Worm (Caenorhabditis elegans) whole organism, young adult: ENCODE data around the gene mab-10.

Experiments
- Y53G8AR.9 ChIP-seq: fragments of 200-800 bp; sonication (Bioruptor generic); conservative IDR thresholded peaks from 2 replicates; pipeline ENCODE4 v1.3.6; 2022; ENCODE audit warnings: missing genetic modification reagents, missing genetic modification characterization, missing compliant biosample characterization
- Y56A3A.18 ChIP-seq: fragments of 200-800 bp; sonication (Bioruptor generic); IDR thresholded peaks from 2 replicates; pipeline ENCODE4 v1.3.6; 2022; ENCODE audit warnings: missing genetic modification reagents, missing genetic modification characterization, missing compliant biosample characterization
- Y67H2A.10 ChIP-seq: fragments of 200-800 bp; sonication (Bioruptor generic); conservative IDR thresholded peaks from 2 replicates; pipeline ENCODE4 v1.3.6; 2022; ENCODE audit warnings: missing genetic modification reagents, missing genetic modification characterization, missing compliant biosample characterization
- Y79H2A.3 ChIP-seq: fragments of 200-800 bp; sonication (Bioruptor generic); conservative IDR thresholded peaks from 2 replicates; pipeline ENCODE4 v1.3.6; 2022; ENCODE audit warnings: missing genetic modification reagents, missing genetic modification characterization, missing compliant biosample characterization
- ZK185.1 ChIP-seq: sonication (generic microtip); optimal IDR thresholded peaks from 2 replicates; lab custom pipeline; 2016; ENCODE audit warnings: mild to moderate bottlenecking, missing genetic modification characterization, missing compliant biosample characterization; ENCODE audit not compliant: poor library complexity, severe bottlenecking
- ama-1 ChIP-seq, 3 experiments: fragments of 150-350 bp in 1 of 3; sonication (generic microtip) in 2 of 3; optimal IDR thresholded peaks; 2 replicates each; lab custom pipeline; 2014 to 2018; ENCODE audit warnings: missing biosample characterization in 2 of 3, missing genetic modification characterization in 2 of 3, missing genetic modification reagents in 2 of 3
- athp-1 ChIP-seq: sonication (generic microtip); optimal IDR thresholded peaks from 2 replicates; lab custom pipeline; 2017; ENCODE audit warnings: mild to moderate bottlenecking, missing genetic modification characterization, missing compliant biosample characterization
- attf-6 ChIP-seq: fragments of 200-800 bp; sonication (Bioruptor generic); IDR thresholded peaks from 2 replicates; pipeline ENCODE4 v1.3.6; 2022; ENCODE audit warnings: missing genetic modification reagents, missing genetic modification characterization, missing compliant biosample characterization
- cebp-1 ChIP-seq, 2 experiments: fragments of 200-800 bp in 1 of 2; sonication (Bioruptor generic) in 1 of 2; sonication (generic microtip) in 1 of 2; IDR thresholded peaks in 1 of 2; optimal IDR thresholded peaks in 1 of 2; 2 replicates each; pipeline versions ENCODE4 v1.3.6 to Lab custom; 2017 to 2022; ENCODE audit warnings: missing compliant biosample characterization in 2 of 2, missing genetic modification characterization in 2 of 2, mild to moderate bottlenecking in 1 of 2, missing genetic modification reagents in 1 of 2, moderate library complexity in 1 of 2
- ceh-100 ChIP-seq: fragments of 200-800 bp; sonication (Bioruptor generic); IDR thresholded peaks from 2 replicates; pipeline ENCODE4 v1.3.6; 2022; ENCODE audit warnings: missing genetic modification reagents, missing genetic modification characterization, missing compliant biosample characterization
- ceh-27 ChIP-seq: fragments of 200-800 bp; sonication (Bioruptor generic); optimal IDR thresholded peaks from 2 replicates; lab custom pipeline; 2018; ENCODE audit warnings: mild to moderate bottlenecking, missing genetic modification characterization, moderate library complexity, missing compliant biosample characterization
- ceh-40 ChIP-seq: fragments of 200-800 bp; sonication (Bioruptor generic); IDR thresholded peaks from 2 replicates; pipeline ENCODE4 v1.3.6; 2022; ENCODE audit warnings: missing genetic modification characterization, missing compliant biosample characterization
- dox-1 ChIP-seq: fragments of 200-800 bp; sonication (Bioruptor generic); IDR thresholded peaks from 2 replicates; pipeline ENCODE4 v1.3.6; 2022; ENCODE audit warnings: missing genetic modification reagents, missing genetic modification characterization, missing compliant biosample characterization
- dpff-1 ChIP-seq: sonication (generic microtip); optimal IDR thresholded peaks from 2 replicates; lab custom pipeline; 2017; ENCODE audit warnings: mild to moderate bottlenecking, missing genetic modification characterization, missing compliant biosample characterization
- egl-18 ChIP-seq: fragments of 200-800 bp; sonication (Bioruptor generic); IDR thresholded peaks from 2 replicates; pipeline ENCODE4 v1.3.6; 2022; ENCODE audit warnings: missing genetic modification reagents, missing genetic modification characterization, missing compliant biosample characterization
- ekl-4 ChIP-seq: fragments of 200-800 bp; sonication (Bioruptor generic); IDR thresholded peaks from 2 replicates; pipeline ENCODE4 v1.3.6; 2022; ENCODE audit warnings: missing genetic modification reagents, missing genetic modification characterization, missing compliant biosample characterization
- hrde-1 ChIP-seq: sonication (generic microtip); optimal IDR thresholded peaks from 2 replicates; lab custom pipeline; 2016; ENCODE audit warnings: missing genetic modification characterization, mild to moderate bottlenecking, missing compliant biosample characterization, moderate library complexity, missing genotype, missing genetic modification reagents, borderline replicate concordance
- hsf-1 ChIP-seq: fragments of 200-800 bp; sonication (Bioruptor generic); IDR thresholded peaks from 2 replicates; pipeline ENCODE4 v1.3.6; 2022; ENCODE audit warnings: missing genetic modification reagents, missing genetic modification characterization, missing compliant biosample characterization
- let-526 ChIP-seq: fragments of 200-800 bp; sonication (Bioruptor generic); IDR thresholded peaks from 2 replicates; pipeline ENCODE4 v1.3.6; 2022; ENCODE audit warnings: missing genetic modification reagents, missing genetic modification characterization, missing compliant biosample characterization
- let-607 ChIP-seq, 2 experiments: fragments of 200-800 bp in 1 of 2; sonication (Bioruptor generic) in 1 of 2; sonication (generic microtip) in 1 of 2; optimal IDR thresholded peaks; 2 replicates each; lab custom pipeline; 2016 to 2018; ENCODE audit warnings: mild to moderate bottlenecking in 2 of 2, missing compliant biosample characterization in 2 of 2, missing genetic modification characterization in 2 of 2, moderate library complexity in 2 of 2, missing genotype in 1 of 2
- lin-26 ChIP-seq: fragments of 200-800 bp; sonication (Bioruptor generic); IDR thresholded peaks from 2 replicates; pipeline ENCODE4 v1.3.6; 2022; ENCODE audit warnings: missing genetic modification reagents, missing genetic modification characterization, missing compliant biosample characterization
- lin-54 ChIP-seq: fragments of 200-800 bp; sonication (Bioruptor generic); optimal IDR thresholded peaks from 2 replicates; lab custom pipeline; 2018; ENCODE audit warnings: mild to moderate bottlenecking, missing genetic modification characterization, missing compliant biosample characterization
- lsl-1 ChIP-seq: fragments of 200-800 bp; sonication (Bioruptor generic); optimal IDR thresholded peaks from 2 replicates; lab custom pipeline; 2018; ENCODE audit warnings: mild to moderate bottlenecking, missing genetic modification characterization, moderate library complexity, missing compliant biosample characterization
- madf-3 ChIP-seq: fragments of 200-800 bp; sonication (Bioruptor generic); IDR thresholded peaks from 2 replicates; pipeline ENCODE4 v1.3.6; 2022; ENCODE audit warnings: missing genetic modification reagents, missing genetic modification characterization, missing compliant biosample characterization
- madf-6 ChIP-seq: fragments of 200-800 bp; sonication (Bioruptor generic); IDR thresholded peaks from 2 replicates; pipeline ENCODE4 v1.3.6; 2022; ENCODE audit warnings: missing genetic modification reagents, missing genetic modification characterization, missing compliant biosample characterization
- mel-28 ChIP-seq: sonication (generic microtip); optimal IDR thresholded peaks from 2 replicates; lab custom pipeline; 2016; ENCODE audit warnings: borderline replicate concordance, mild to moderate bottlenecking, missing genetic modification characterization, missing compliant biosample characterization
- nfya-1 ChIP-seq: sonication (generic microtip); optimal IDR thresholded peaks from 2 replicates; lab custom pipeline; 2017; ENCODE audit warnings: antibody characterized with exemption, missing compliant biosample characterization, missing genetic modification characterization, borderline replicate concordance; ENCODE audit not compliant: insufficient read depth
- nfyb-1 ChIP-seq: fragments of 200-800 bp; sonication (Bioruptor generic); IDR thresholded peaks from 2 replicates; pipeline ENCODE4 v1.3.6; 2022; ENCODE audit warnings: missing genetic modification reagents, missing genetic modification characterization, missing compliant biosample characterization
- nhr-90 ChIP-seq: sonication (generic microtip); optimal IDR thresholded peaks from 2 replicates; lab custom pipeline; 2016; ENCODE audit warnings: missing genotype, mild to moderate bottlenecking, missing genetic modification characterization, missing compliant biosample characterization
- pbrm-1 ChIP-seq: fragments of 200-800 bp; sonication (Bioruptor generic); IDR thresholded peaks from 2 replicates; pipeline ENCODE4 v1.3.6; 2022; ENCODE audit warnings: missing genetic modification reagents, missing genetic modification characterization, missing compliant biosample characterization
- rcor-1 ChIP-seq: fragments of 200-800 bp; sonication (Bioruptor generic); IDR thresholded peaks from 2 replicates; pipeline ENCODE4 v1.3.6; 2022; ENCODE audit warnings: missing genetic modification reagents, missing genetic modification characterization, missing compliant biosample characterization
- sdz-38 ChIP-seq: sonication (generic microtip); optimal IDR thresholded peaks from 2 replicates; lab custom pipeline; 2016; ENCODE audit warnings: missing genotype, missing genetic modification characterization, missing compliant biosample characterization
- sea-2 ChIP-seq: fragments of 200-800 bp; sonication (Bioruptor generic); IDR thresholded peaks from 2 replicates; pipeline ENCODE4 v1.3.6; 2022; ENCODE audit warnings: missing genetic modification characterization, missing compliant biosample characterization
- snpc-3.4 ChIP-seq: sonication (generic microtip); optimal IDR thresholded peaks from 2 replicates; lab custom pipeline; 2017; ENCODE audit warnings: missing genetic modification characterization, mild to moderate bottlenecking, missing compliant biosample characterization, antibody characterized with exemption, moderate library complexity, missing genotype, missing genetic modification reagents
- snpc-4 ChIP-seq, 5 experiments: fragments of 150-350 bp in 1 of 5; sonication (generic microtip) in 4 of 5; optimal IDR thresholded peaks; 2 replicates each; lab custom pipeline; 2014 to 2018; ENCODE audit warnings: missing genetic modification characterization in 5 of 5, missing biosample characterization in 3 of 5, antibody characterized with exemption in 2 of 5, mild to moderate bottlenecking in 2 of 5, missing compliant biosample characterization in 2 of 5, missing genotype in 2 of 5, moderate library complexity in 2 of 5, missing genetic modification reagents in 1 of 5
- somi-1 ChIP-seq: fragments of 200-800 bp; sonication (Bioruptor generic); optimal IDR thresholded peaks from 2 replicates; lab custom pipeline; 2018; ENCODE audit warnings: mild to moderate bottlenecking, missing genetic modification characterization, missing compliant biosample characterization
- sptf-2 ChIP-seq: fragments of 200-800 bp; sonication (Bioruptor generic); optimal IDR thresholded peaks from 2 replicates; lab custom pipeline; 2018; ENCODE audit warnings: mild to moderate bottlenecking, missing genetic modification characterization, missing compliant biosample characterization
- tbp1 ChIP-seq: fragments of 200-800 bp; sonication (Bioruptor generic); optimal IDR thresholded peaks from 2 replicates; lab custom pipeline; 2018; ENCODE audit warnings: mild to moderate bottlenecking, missing genetic modification characterization, missing compliant biosample characterization
- xnd-1 ChIP-seq: sonication (generic microtip); optimal IDR thresholded peaks from 2 replicates; lab custom pipeline; 2016; ENCODE audit warnings: missing genotype, missing genetic modification reagents, missing genetic modification characterization, missing compliant biosample characterization
- zim-3 ChIP-seq: sonication (generic microtip); optimal IDR thresholded peaks from 2 replicates; lab custom pipeline; 2017; ENCODE audit warnings: mild to moderate bottlenecking, missing genetic modification characterization, moderate library complexity, missing compliant biosample characterization
- ztf-26 ChIP-seq: sonication (generic microtip); optimal IDR thresholded peaks from 2 replicates; lab custom pipeline; 2017; ENCODE audit warnings: missing genetic modification characterization, missing compliant biosample characterization

Gene mab-10

ce11 chrII:10558962-10559415 lies 31.1 kb downstream of the mab-10 start (continued):
- TF ChIP-seq snpc-4 (GFP tag; optimal IDR thresholded peaks at IDR 0.05; lab: Kevin White, UChicago) (no peak), snpc-4 (tag; optimal IDR thresholded peaks at IDR 0.05; lab: Kevin White, UChicago) (peak in 1 of 4 experiments; percentile 39), ztf-26 (tag; lab: Kevin White, UChicago) (peak; percentile 44), let-607 (tag; optimal IDR thresholded peaks at IDR 0.05; lab: Kevin White, UChicago) (no peak), somi-1 (peak; percentile 43), sptf-2 (no peak), nfyb-1 (GFP tag; lab: Robert Waterston, UW) (0 out of 2 replicates have a peak, but pooled peaks have one; percentile 50), tbp1 (GFP tag; lab: Kevin White, UChicago) (peak; percentile 45), sdz-38 (no peak), dpff-1 (tag; lab: Kevin White, UChicago) (no peak), nfya-1 (tag; lab: Kevin White, UChicago) (no peak)
- TF ChIP-seq, all 124 proteins: peak for 24

ce11 chrII:10559671-10560184 lies 31.8 kb downstream of the mab-10 start:
- TF ChIP-seq tbp1 (GFP tag; lab: Kevin White, UChicago) (peak; percentile 9), ceh-100 (GFP tag; lab: Robert Waterston, UW) (no peak), let-526 (GFP tag; lab: Robert Waterston, UW) (no peak), dox-1 (no peak), Y79H2A.3 (GFP tag; lab: Robert Waterston, UW) (0 out of 2 replicates have a peak, but pooled peaks have one; percentile 39), rcor-1 (GFP tag; lab: Robert Waterston, UW) (0 out of 2 replicates have a peak, but pooled peaks have one; percentile 5), hsf-1 (GFP tag; lab: Robert Waterston, UW) (peak; percentile 53), Y67H2A.10 (GFP tag; lab: Robert Waterston, UW) (no peak), lsl-1 (GFP tag; lab: Kevin White, UChicago) (peak; percentile 36), pbrm-1 (GFP tag; lab: Robert Waterston, UW) (0 out of 2 replicates have a peak, but pooled peaks have one; percentile 57), zim-3 (peak; percentile 62), attf-6 (0 out of 2 replicates have a peak, but pooled peaks have one; percentile 10), athp-1 (peak; percentile 44), sea-2 (GFP tag; lab: Robert Waterston, UW) (no peak), snpc-3.4 (tag; lab: Kevin White, UChicago) (peak; percentile 81), lin-26 (GFP tag; lab: Robert Waterston, UW) (0 out of 2 replicates have a peak, but pooled peaks have one; percentile 68), dpff-1 (tag; lab: Kevin White, UChicago) (no peak), egl-18 (GFP tag; lab: Robert Waterston, UW) (no peak), hrde-1 (tag; lab: Kevin White, UChicago) (peak; percentile 54), mel-28 (tag; lab: Kevin White, UChicago) (no peak), sdz-38 (no peak), madf-6 (peak; percentile 60; the same call in 1 of the 2 replicates), lin-54 (peak; percentile 23), nfyb-1 (GFP tag; lab: Robert Waterston, UW) (peak; percentile 23; the same call in 1 of the 2 replicates), snpc-4 (GFP tag; optimal IDR thresholded peaks at IDR 0.05; lab: Kevin White, UChicago) (peak; percentile 6), snpc-4 (tag; optimal IDR thresholded peaks at IDR 0.05; lab: Kevin White, UChicago) (no peak), xnd-1 (tag; lab: Kevin White, UChicago) (no peak), ceh-40 (GFP tag; lab: Robert Waterston, UW) (peak; percentile 68; the same call in 1 of the 2 replicates), Y56A3A.18 (GFP tag; lab: Robert Waterston, UW) (no peak), ekl-4 (GFP tag; lab: Robert Waterston, UW) (0 out of 2 replicates have a peak, but pooled peaks have one; percentile 60), cebp-1 (GFP tag; IDR thresholded peaks at IDR 0.05; lab: Robert Waterston, UW) (no peak), cebp-1 (tag; optimal IDR thresholded peaks at IDR 0.05; lab: Kevin White, UChicago) (peak; percentile 48), madf-3 (GFP tag; lab: Robert Waterston, UW) (peak; percentile 69; the same call in 1 of the 2 replicates), ceh-27 (GFP tag; lab: Kevin White, UChicago) (peak; percentile 1), ama-1 (optimal IDR thresholded peaks at IDR 0.05; lab: Kevin White, UChicago) (peak; percentile 28), ama-1 (GFP tag; optimal IDR thresholded peaks at IDR 0.05; lab: Kevin White, UChicago) (peak in 1 of 2 experiments; percentile 48), Y53G8AR.9 (GFP tag; lab: Robert Waterston, UW) (0 out of 2 replicates have a peak, but pooled peaks have one; percentile 11), ZK185.1 (tag; lab: Kevin White, UChicago) (peak; percentile 6), nhr-90 (tag; lab: Kevin White, UChicago) (peak; percentile 4)
